Worm (Caenorhabditis elegans) whole organism, young adult: Measurements from ENCODE around the gene ugt-60.

Source experiments
- D2030.7 ChIP-seq: fragments of 200-800 bp; sonication (Bioruptor generic); IDR thresholded peaks from 2 replicates; pipeline ENCODE4 v1.3.6; 2022; ENCODE audit warnings: missing genetic modification reagents, missing genetic modification characterization, missing compliant biosample characterization
- F10E7.11 ChIP-seq: sonication (generic microtip); optimal IDR thresholded peaks from 2 replicates; lab custom pipeline; 2017; ENCODE audit warnings: mild to moderate bottlenecking, missing genetic modification characterization, moderate library complexity, missing compliant biosample characterization
- F33H1.4 ChIP-seq: fragments of 200-800 bp; sonication (Bioruptor generic); IDR thresholded peaks from 2 replicates; pipeline ENCODE4 v1.3.6; 2022; ENCODE audit warnings: missing genetic modification reagents, missing genetic modification characterization, missing compliant biosample characterization
- F49E8.2 ChIP-seq: sonication (generic microtip); optimal IDR thresholded peaks from 3 replicates; lab custom pipeline; 2017; ENCODE audit warnings: missing genetic modification characterization, mild to moderate bottlenecking, missing compliant biosample characterization, antibody characterized with exemption, moderate library complexity; ENCODE audit not compliant: insufficient read depth
- F57C9.4 ChIP-seq: sonication (generic microtip); optimal IDR thresholded peaks from 2 replicates; lab custom pipeline; 2017; ENCODE audit warnings: mild to moderate bottlenecking, missing genetic modification characterization, missing compliant biosample characterization
- Y67H2A.10 ChIP-seq: fragments of 200-800 bp; sonication (Bioruptor generic); conservative IDR thresholded peaks from 2 replicates; pipeline ENCODE4 v1.3.6; 2022; ENCODE audit warnings: missing genetic modification reagents, missing genetic modification characterization, missing compliant biosample characterization
- attf-5 ChIP-seq: fragments of 200-800 bp; sonication (Bioruptor generic); optimal IDR thresholded peaks from 2 replicates; lab custom pipeline; 2018; ENCODE audit warnings: mild to moderate bottlenecking, missing genetic modification characterization, missing compliant biosample characterization
- cebp-2 ChIP-seq: fragments of 200-800 bp; sonication (Bioruptor generic); IDR thresholded peaks from 2 replicates; pipeline ENCODE4 v1.3.6; 2022; ENCODE audit warnings: missing genetic modification characterization, missing compliant biosample characterization
- ceh-40 ChIP-seq: fragments of 200-800 bp; sonication (Bioruptor generic); IDR thresholded peaks from 2 replicates; pipeline ENCODE4 v1.3.6; 2022; ENCODE audit warnings: missing genetic modification characterization, missing compliant biosample characterization
- ceh-91 ChIP-seq: fragments of 200-800 bp; sonication (Bioruptor generic); IDR thresholded peaks from 2 replicates; pipeline ENCODE4 v1.3.6; 2022; ENCODE audit warnings: missing genetic modification reagents, missing genetic modification characterization, missing compliant biosample characterization
- efl-1 ChIP-seq: fragments of 150-350 bp; optimal IDR thresholded peaks from 2 replicates; lab custom pipeline; 2014; ENCODE audit warnings: missing biosample characterization, missing genetic modification reagents, missing genetic modification characterization
- egrh-3 ChIP-seq: fragments of 200-800 bp; sonication (Bioruptor generic); IDR thresholded peaks from 2 replicates; pipeline ENCODE4 v1.3.6; 2022; ENCODE audit warnings: missing genetic modification reagents, missing genetic modification characterization, missing compliant biosample characterization
- fkh-3 ChIP-seq: sonication (generic microtip); optimal IDR thresholded peaks from 2 replicates; lab custom pipeline; 2016; ENCODE audit warnings: mild to moderate bottlenecking, missing genetic modification characterization, missing compliant biosample characterization
- hrde-1 ChIP-seq: sonication (generic microtip); optimal IDR thresholded peaks from 2 replicates; lab custom pipeline; 2016; ENCODE audit warnings: missing genetic modification characterization, mild to moderate bottlenecking, missing compliant biosample characterization, moderate library complexity, missing genotype, missing genetic modification reagents, borderline replicate concordance
- let-607 ChIP-seq, 2 experiments: fragments of 200-800 bp in 1 of 2; sonication (Bioruptor generic) in 1 of 2; sonication (generic microtip) in 1 of 2; optimal IDR thresholded peaks; 2 replicates each; lab custom pipeline; 2016 to 2018; ENCODE audit warnings: mild to moderate bottlenecking in 2 of 2, missing compliant biosample characterization in 2 of 2, missing genetic modification characterization in 2 of 2, moderate library complexity in 2 of 2, missing genotype in 1 of 2
- lin-35 ChIP-seq, 3 experiments: fragments of 150-350 bp in 2 of 3; sonication (generic microtip) in 1 of 3; optimal IDR thresholded peaks; 2 replicates each; lab custom pipeline; 2014 to 2018; ENCODE audit warnings: missing biosample characterization in 3 of 3, missing genetic modification characterization in 3 of 3, missing genetic modification reagents in 3 of 3
- lsy-27 ChIP-seq: sonication (generic microtip); optimal IDR thresholded peaks from 2 replicates; lab custom pipeline; 2017; ENCODE audit warnings: missing genetic modification characterization, mild to moderate bottlenecking, missing compliant biosample characterization, antibody characterized with exemption, missing genotype, borderline replicate concordance; ENCODE audit not compliant: insufficient read depth
- madf-6 ChIP-seq: fragments of 200-800 bp; sonication (Bioruptor generic); IDR thresholded peaks from 2 replicates; pipeline ENCODE4 v1.3.6; 2022; ENCODE audit warnings: missing genetic modification reagents, missing genetic modification characterization, missing compliant biosample characterization
- nhr-80 ChIP-seq: sonication (generic microtip); optimal IDR thresholded peaks from 2 replicates; lab custom pipeline; 2016; ENCODE audit warnings: missing genetic modification characterization, missing compliant biosample characterization
- rcor-1 ChIP-seq: fragments of 200-800 bp; sonication (Bioruptor generic); IDR thresholded peaks from 2 replicates; pipeline ENCODE4 v1.3.6; 2022; ENCODE audit warnings: missing genetic modification reagents, missing genetic modification characterization, missing compliant biosample characterization
- sea-2 ChIP-seq: fragments of 200-800 bp; sonication (Bioruptor generic); IDR thresholded peaks from 2 replicates; pipeline ENCODE4 v1.3.6; 2022; ENCODE audit warnings: missing genetic modification characterization, missing compliant biosample characterization
- snpc-1.1 ChIP-seq: sonication (generic microtip); optimal IDR thresholded peaks from 2 replicates; lab custom pipeline; 2017; ENCODE audit warnings: missing genetic modification characterization, mild to moderate bottlenecking, missing compliant biosample characterization, antibody characterized with exemption, moderate library complexity, missing genotype, missing genetic modification reagents; ENCODE audit not compliant: insufficient read depth
- snpc-1.3 ChIP-seq: sonication (generic microtip); optimal IDR thresholded peaks from 2 replicates; lab custom pipeline; 2017; ENCODE audit warnings: missing genetic modification characterization, mild to moderate bottlenecking, missing compliant biosample characterization, antibody characterized with exemption, moderate library complexity, missing genotype, missing genetic modification reagents; ENCODE audit not compliant: insufficient read depth
- snpc-3.4 ChIP-seq: sonication (generic microtip); optimal IDR thresholded peaks from 2 replicates; lab custom pipeline; 2017; ENCODE audit warnings: missing genetic modification characterization, mild to moderate bottlenecking, missing compliant biosample characterization, antibody characterized with exemption, moderate library complexity, missing genotype, missing genetic modification reagents
- snpc-4 ChIP-seq, 5 experiments: fragments of 150-350 bp in 1 of 5; sonication (generic microtip) in 4 of 5; optimal IDR thresholded peaks; 2 replicates each; lab custom pipeline; 2014 to 2018; ENCODE audit warnings: missing genetic modification characterization in 5 of 5, missing biosample characterization in 3 of 5, antibody characterized with exemption in 2 of 5, mild to moderate bottlenecking in 2 of 5, missing compliant biosample characterization in 2 of 5, missing genotype in 2 of 5, moderate library complexity in 2 of 5, missing genetic modification reagents in 1 of 5
- tbp1 ChIP-seq: fragments of 200-800 bp; sonication (Bioruptor generic); optimal IDR thresholded peaks from 2 replicates; lab custom pipeline; 2018; ENCODE audit warnings: mild to moderate bottlenecking, missing genetic modification characterization, missing compliant biosample characterization
- unc-130 ChIP-seq: sonication (generic microtip); optimal IDR thresholded peaks from 2 replicates; lab custom pipeline; 2016; ENCODE audit warnings: missing genetic modification reagents, missing genetic modification characterization, missing compliant biosample characterization
- ztf-22 ChIP-seq: fragments of 200-800 bp; sonication (Bioruptor generic); optimal IDR thresholded peaks from 2 replicates; lab custom pipeline; 2018; ENCODE audit warnings: mild to moderate bottlenecking, missing genetic modification characterization, moderate library complexity, missing compliant biosample characterization
- ztf-25 ChIP-seq: fragments of 200-800 bp; sonication (Bioruptor generic); IDR thresholded peaks from 2 replicates; pipeline ENCODE4 v1.3.6; 2022; ENCODE audit warnings: missing genetic modification reagents, missing genetic modification characterization, missing compliant biosample characterization
- ztf-26 ChIP-seq: sonication (generic microtip); optimal IDR thresholded peaks from 2 replicates; lab custom pipeline; 2017; ENCODE audit warnings: missing genetic modification characterization, missing compliant biosample characterization
- ztf-6 ChIP-seq: fragments of 200-800 bp; sonication (Bioruptor generic); IDR thresholded peaks from 2 replicates; pipeline ENCODE4 v1.3.6; 2022; ENCODE audit warnings: missing genetic modification reagents, missing genetic modification characterization, missing compliant biosample characterization

Gene ugt-60

ce11 chrIII:9696417-9696816 is 17.6 kb upstream of the ugt-60 start, which contains the start of gene bud-31:
bud-31 (minus strand) TSS chrIII:9696517.
- TF ChIP-seq fkh-3: no peak
- no peak for TF ChIP-seq F33H1.4
- no peak for TF ChIP-seq F57C9.4 (tag; lab: Kevin White, UChicago)
- TF ChIP-seq lin-35 (GFP tag; optimal IDR thresholded peaks at IDR 0.05; lab: Kevin White, UChicago): no peak
- TF ChIP-seq sea-2 (GFP tag; lab: Robert Waterston, UW): no peak
- no peak for TF ChIP-seq hrde-1 (tag; lab: Kevin White, UChicago)
- no peak for TF ChIP-seq lsy-27 (tag; lab: Kevin White, UChicago)
- no peak for TF ChIP-seq attf-5 (GFP tag; lab: Kevin White, UChicago)
- TF ChIP-seq F10E7.11 (tag; lab: Kevin White, UChicago): no peak
- TF ChIP-seq tbp1 (GFP tag; lab: Kevin White, UChicago): no peak
- TF ChIP-seq efl-1 (GFP tag; lab: Kevin White, UChicago): no peak
- no peak for TF ChIP-seq madf-6 (GFP tag; lab: Robert Waterston, UW)
- TF ChIP-seq unc-130 (GFP tag; lab: Kevin White, UChicago): no peak
- TF ChIP-seq, all 124 proteins: peak for 0

- no peak for TF ChIP-seq ztf-6
- no peak for TF ChIP-seq rcor-1 (GFP tag; lab: Robert Waterston, UW)
- TF ChIP-seq egrh-3: no peak
- no peak for TF ChIP-seq sea-2 (GFP tag; lab: Robert Waterston, UW)
- no peak for TF ChIP-seq ztf-22
- no peak for TF ChIP-seq D2030.7 (GFP tag; lab: Robert Waterston, UW)
- peak; percentile 33 for TF ChIP-seq snpc-1.3 (tag; lab: Kevin White, UChicago)
- peak; percentile 25 for TF ChIP-seq snpc-1.1 (tag; lab: Kevin White, UChicago)
- TF ChIP-seq efl-1 (GFP tag; lab: Kevin White, UChicago): no peak
- TF ChIP-seq let-607 (tag; optimal IDR thresholded peaks at IDR 0.05; lab: Kevin White, UChicago): no peak
- no peak for TF ChIP-seq Y67H2A.10 (GFP tag; lab: Robert Waterston, UW)
- no peak for TF ChIP-seq F49E8.2 (tag; lab: Kevin White, UChicago)
- peak; percentile 7 for TF ChIP-seq snpc-3.4 (tag; lab: Kevin White, UChicago)
- no peak for TF ChIP-seq snpc-4 (GFP tag; optimal IDR thresholded peaks at IDR 0.05; lab: Kevin White, UChicago)
- TF ChIP-seq snpc-4 (tag; optimal IDR thresholded peaks at IDR 0.05; lab: Kevin White, UChicago): no peak
- no peak for TF ChIP-seq ztf-26 (tag; lab: Kevin White, UChicago)
- TF ChIP-seq, all 124 proteins: peak for 3
Observed at ce11 chrIII:9695379-9695778, 16.5 kb upstream of the ugt-60 start.

- TF ChIP-seq rcor-1 (GFP tag; lab: Robert Waterston, UW) (0 out of 2 replicates have a peak, but pooled peaks have one; percentile 9), ztf-25 (GFP tag; lab: Robert Waterston, UW) (no peak)
Observed at ce11 chrIII:9694474-9694873, 15.6 kb upstream of the ugt-60 start, which contains the start of gene set-3. set-3 (minus strand) TSS chrIII:9694574.

- TF ChIP-seq ztf-26 (tag; lab: Kevin White, UChicago) (no peak), ceh-91 (no peak), nhr-80 (tag; lab: Kevin White, UChicago) (peak; percentile 8), ceh-40 (GFP tag; lab: Robert Waterston, UW) (no peak), cebp-2 (GFP tag; lab: Robert Waterston, UW) (no peak)
Observed at ce11 chrIII:9690044-9690443, 11.2 kb upstream of the ugt-60 start, which contains the start of gene best-5. best-5 (minus strand) TSS chrIII:9690253.
